Fruit fly (Drosophila melanogaster) whole organism, embryonic: ENCODE data around the gene CG42591.
A peak's percentile ranks its signal among the peaks of the same experiment; 100 is the strongest.

ENCODE experiments used
- CG10147 ChIP-seq: fragments of 200-800 bp; sonication (Bioruptor generic); optimal IDR thresholded peaks from 2 replicates; lab custom pipeline; 2019; ENCODE audit warnings: missing biosample characterization, mild to moderate bottlenecking, missing genetic modification characterization, moderate library complexity
- CG11398 ChIP-seq: fragments of 200-800 bp; sonication (Bioruptor generic); optimal IDR thresholded peaks from 2 replicates; lab custom pipeline; 2016; ENCODE audit warnings: missing biosample characterization, missing genetic modification characterization
- CG11456 ChIP-seq: fragments of 200-800 bp; sonication (Bioruptor generic); IDR thresholded peaks from 3 replicates; pipeline ENCODE4 v1.3.6; 2022; ENCODE audit warnings: missing biosample characterization, missing genetic modification characterization
- CG11560 ChIP-seq: fragments of 200-800 bp; sonication (Bioruptor generic); IDR thresholded peaks from 3 replicates; pipeline ENCODE4 v1.3.6; 2022; ENCODE audit warnings: missing biosample characterization, missing genetic modification characterization
- CG14014 ChIP-seq: fragments of 200-800 bp; sonication (Bioruptor generic); IDR thresholded peaks from 2 replicates; pipeline ENCODE4 v1.3.6; 2022; ENCODE audit warnings: missing biosample characterization, missing genetic modification characterization
- CG14441 ChIP-seq: fragments of 200-800 bp; sonication (Bioruptor generic); IDR thresholded peaks from 2 replicates; pipeline ENCODE4 v1.3.6; 2022; ENCODE audit warnings: missing biosample characterization, missing genetic modification characterization
- CG17829 ChIP-seq: fragments of 200-800 bp; optimal IDR thresholded peaks from 2 replicates; lab custom pipeline; 2019; ENCODE audit warnings: missing biosample characterization, mild to moderate bottlenecking, missing genetic modification characterization, moderate library complexity
- CG1792 ChIP-seq: fragments of 200-800 bp; sonication (Bioruptor generic); optimal IDR thresholded peaks from 2 replicates; lab custom pipeline; 2016; ENCODE audit warnings: missing biosample characterization, missing genetic modification characterization
- CG18262 ChIP-seq: fragments of 200-800 bp; optimal IDR thresholded peaks from 3 replicates; lab custom pipeline; 2019; ENCODE audit warnings: missing biosample characterization, mild to moderate bottlenecking, missing genetic modification characterization, moderate library complexity
- CG2889 ChIP-seq: fragments of 200-800 bp; sonication (Bioruptor generic); IDR thresholded peaks from 3 replicates; pipeline ENCODE4 v1.3.6; 2022; ENCODE audit warnings: missing biosample characterization, missing genetic modification characterization
- CG32772 ChIP-seq: fragments of 200-800 bp; sonication (Bioruptor generic); IDR thresholded peaks from 2 replicates; pipeline ENCODE4 v1.3.6; 2022; ENCODE audit warnings: missing biosample characterization, missing genetic modification characterization
- CG3847 ChIP-seq: fragments of 200-800 bp; sonication (Bioruptor generic); IDR thresholded peaks from 2 replicates; pipeline ENCODE4 v1.3.6; 2022; ENCODE audit warnings: missing biosample characterization, missing genetic modification characterization
- CG4424 ChIP-seq: fragments of 200-800 bp; sonication (Bioruptor generic); optimal IDR thresholded peaks from 3 replicates; lab custom pipeline; 2016; ENCODE audit warnings: missing biosample characterization, missing genetic modification characterization
- CG6654 ChIP-seq: fragments of 200-800 bp; sonication (Bioruptor generic); optimal IDR thresholded peaks from 2 replicates; lab custom pipeline; 2017; ENCODE audit warnings: missing biosample characterization, mild to moderate bottlenecking, missing genetic modification characterization
- CG7987 ChIP-seq: fragments of 200-800 bp; sonication (Bioruptor generic); optimal IDR thresholded peaks from 2 replicates; lab custom pipeline; 2018; ENCODE audit warnings: missing biosample characterization, mild to moderate bottlenecking, missing genetic modification characterization, moderate library complexity
- CG8290 ChIP-seq, 3 experiments: fragments of 200-800 bp; sonication (Bioruptor generic); optimal IDR thresholded peaks; 2 replicates each; lab custom pipeline; 2016 to 2019; ENCODE audit warnings: missing biosample characterization in 3 of 3, missing genetic modification characterization in 3 of 3, mild to moderate bottlenecking in 2 of 3, moderate library complexity in 1 of 3
- CG8924 ChIP-seq: fragments of 200-800 bp; optimal IDR thresholded peaks from 3 replicates; lab custom pipeline; 2019; ENCODE audit warnings: missing biosample characterization, mild to moderate bottlenecking, missing genetic modification characterization, moderate library complexity
- CG8944 ChIP-seq: fragments of 200-800 bp; sonication (Bioruptor generic); optimal IDR thresholded peaks from 3 replicates; lab custom pipeline; 2016; ENCODE audit warnings: missing biosample characterization, missing genetic modification characterization
- Dfd ChIP-seq, 2 experiments: fragments of >200 bp; optimal IDR thresholded peaks; 2 replicates each; lab custom pipeline; 2017; ENCODE audit warnings: missing biosample characterization in 2 of 2, missing genetic modification characterization in 2 of 2
- Dip3 ChIP-seq: fragments of 200-800 bp; sonication (Bioruptor generic); optimal IDR thresholded peaks from 3 replicates; lab custom pipeline; 2016; ENCODE audit warnings: missing biosample characterization, missing genetic modification characterization
- Dref ChIP-seq: fragments of 200-800 bp; sonication (Bioruptor generic); IDR thresholded peaks from 2 replicates; pipeline ENCODE4 v1.3.6; 2022; ENCODE audit warnings: missing biosample characterization, missing genetic modification characterization
- Ets65A ChIP-seq: fragments of 200-800 bp; sonication (Bioruptor generic); peaks from one replicate; lab custom pipeline; 2016; ENCODE audit warnings: missing biosample characterization, missing genetic modification characterization
- Fer2 ChIP-seq: fragments of 200-800 bp; sonication (Bioruptor generic); optimal IDR thresholded peaks from 2 replicates; lab custom pipeline; 2018; ENCODE audit warnings: missing biosample characterization, mild to moderate bottlenecking, missing genetic modification characterization, moderate library complexity
- H15 ChIP-seq: fragments of 200-800 bp; sonication (Bioruptor generic); IDR thresholded peaks from 3 replicates; pipeline ENCODE4 v1.3.6; 2022; ENCODE audit warnings: missing biosample characterization, missing genetic modification characterization
- HLH3B ChIP-seq: fragments of 200-800 bp; sonication (Bioruptor generic); IDR thresholded peaks from 2 replicates; pipeline ENCODE4 v1.3.6; 2022; ENCODE audit warnings: missing biosample characterization, missing genetic modification characterization
- HLHmδ ChIP-seq: fragments of 200-800 bp; sonication (Bioruptor generic); optimal IDR thresholded peaks from 2 replicates; lab custom pipeline; 2018; ENCODE audit warnings: missing biosample characterization, mild to moderate bottlenecking, missing genetic modification characterization, moderate library complexity
- Hey ChIP-seq: fragments of 200-800 bp; sonication (Bioruptor generic); optimal IDR thresholded peaks from 3 replicates; lab custom pipeline; 2018; ENCODE audit warnings: missing biosample characterization, mild to moderate bottlenecking, missing genetic modification characterization
- Nf-YB ChIP-seq: fragments of 200-800 bp; sonication (Bioruptor generic); optimal IDR thresholded peaks from 3 replicates; lab custom pipeline; 2019; ENCODE audit warnings: missing biosample characterization, mild to moderate bottlenecking, missing genetic modification characterization, moderate library complexity
- Opbp ChIP-seq: fragments of 200-800 bp; sonication (Bioruptor generic); IDR thresholded peaks from 3 replicates; pipeline ENCODE4 v1.3.6; 2022; ENCODE audit warnings: missing biosample characterization, missing genetic modification characterization; ENCODE audit not compliant: partially characterized antibody
- Side ChIP-seq: fragments of 200-800 bp; sonication (Bioruptor generic); optimal IDR thresholded peaks from 2 replicates; lab custom pipeline; 2016; ENCODE audit warnings: missing biosample characterization, missing genetic modification characterization
- chif ChIP-seq, 2 experiments: fragments of 200-800 bp; sonication (Bioruptor generic); optimal IDR thresholded peaks; 3 replicates each; lab custom pipeline; 2016; ENCODE audit warnings: missing biosample characterization in 2 of 2, missing genetic modification characterization in 2 of 2
- dati ChIP-seq: fragments of 200-800 bp; sonication (Bioruptor generic); IDR thresholded peaks from 2 replicates; pipeline ENCODE4 v1.3.6; 2022; ENCODE audit warnings: missing biosample characterization, missing genetic modification characterization
- dysf ChIP-seq: fragments of 200-800 bp; sonication (Bioruptor generic); IDR thresholded peaks from 3 replicates; pipeline ENCODE4 v1.3.6; 2022; ENCODE audit warnings: missing biosample characterization, missing genetic modification characterization
- ems ChIP-seq: fragments of 200-800 bp; sonication (Bioruptor generic); optimal IDR thresholded peaks from 3 replicates; lab custom pipeline; 2016; ENCODE audit warnings: missing biosample characterization, missing genetic modification characterization
- grn ChIP-seq: fragments of 200-800 bp; sonication (Bioruptor generic); optimal IDR thresholded peaks from 3 replicates; lab custom pipeline; 2017; ENCODE audit warnings: missing biosample characterization, missing genetic modification characterization
- gsb-n ChIP-seq: fragments of 200-800 bp; sonication (Bioruptor generic); optimal IDR thresholded peaks from 3 replicates; lab custom pipeline; 2018; ENCODE audit warnings: missing biosample characterization, mild to moderate bottlenecking, missing genetic modification characterization
- hth ChIP-seq: fragments of >200 bp; optimal IDR thresholded peaks from 2 replicates; lab custom pipeline; 2017; ENCODE audit warnings: inconsistent platforms
- jing ChIP-seq: fragments of 200-800 bp; sonication (Bioruptor generic); optimal IDR thresholded peaks from 2 replicates; lab custom pipeline; 2018; ENCODE audit warnings: missing biosample characterization, mild to moderate bottlenecking, missing genetic modification characterization
- lmd ChIP-seq: fragments of 200-800 bp; sonication (Bioruptor generic); IDR thresholded peaks from 2 replicates; pipeline ENCODE4 v1.3.6; 2022; ENCODE audit warnings: missing biosample characterization, missing genetic modification characterization
- oc ChIP-seq: fragments of 200-800 bp; sonication (Bioruptor generic); optimal IDR thresholded peaks from 2 replicates; lab custom pipeline; 2018; ENCODE audit warnings: missing biosample characterization, mild to moderate bottlenecking, missing genetic modification characterization, moderate library complexity
- phol ChIP-seq: fragments of 200-800 bp; sonication (Bioruptor generic); optimal IDR thresholded peaks from 3 replicates; lab custom pipeline; 2018; ENCODE audit warnings: missing biosample characterization, mild to moderate bottlenecking, missing genetic modification characterization, moderate library complexity
- pnt ChIP-seq: fragments of 200-800 bp; sonication (Bioruptor generic); optimal IDR thresholded peaks from 3 replicates; lab custom pipeline; 2016; ENCODE audit warnings: missing biosample characterization, missing genetic modification characterization
- prd ChIP-seq, 3 experiments: fragments of >200 bp in 2 of 3; fragments of 200-800 bp in 1 of 3; sonication (Bioruptor generic) in 1 of 3; optimal IDR thresholded peaks in 2 of 3; IDR thresholded peaks in 1 of 3; 2 replicates in 2 of 3; 3 replicates in 1 of 3; pipeline versions ENCODE4 v1.3.6 to Lab custom; 2017 to 2022; ENCODE audit warnings: missing biosample characterization in 1 of 3, missing genetic modification characterization in 1 of 3
- schlank ChIP-seq: fragments of 200-800 bp; sonication (Bioruptor generic); optimal IDR thresholded peaks from 2 replicates; lab custom pipeline; 2018; ENCODE audit warnings: missing biosample characterization, mild to moderate bottlenecking, missing genetic modification characterization
- sim ChIP-seq: fragments of 200-800 bp; sonication (Bioruptor generic); IDR thresholded peaks from 2 replicates; pipeline ENCODE4 v1.3.6; 2022; ENCODE audit warnings: missing biosample characterization, missing genetic modification characterization
- so ChIP-seq: fragments of 200-800 bp; sonication (Bioruptor generic); IDR thresholded peaks from 3 replicates; pipeline ENCODE4 v1.3.6; 2022; ENCODE audit warnings: missing biosample characterization, missing genetic modification characterization
- sqz ChIP-seq: fragments of 200-800 bp; sonication (Bioruptor generic); optimal IDR thresholded peaks from 3 replicates; lab custom pipeline; 2018; ENCODE audit warnings: missing biosample characterization, mild to moderate bottlenecking, missing genetic modification characterization
- sr ChIP-seq: fragments of 200-800 bp; sonication (Bioruptor generic); IDR thresholded peaks from 3 replicates; pipeline ENCODE4 v1.3.6; 2022; ENCODE audit warnings: missing biosample characterization, missing genetic modification characterization
- ssp ChIP-seq: fragments of 200-800 bp; sonication (Bioruptor generic); IDR thresholded peaks from 2 replicates; pipeline ENCODE4 v1.3.6; 2022; ENCODE audit warnings: missing biosample characterization, missing genetic modification characterization

Gene CG42591

dm6 chr3L:8063214-8064156 is 6.3 kb downstream of the CG42591 start, which contains the start of gene Sarm (continued):
- TF ChIP-seq schlank (tag; lab: Kevin White, UChicago) (no peak), ems (GFP tag; lab: Kevin White, UChicago) (no peak), prd (optimal IDR thresholded peaks at IDR 0.05; lab: Kevin White, UChicago) (no peak), prd (GFP tag; IDR thresholded peaks at IDR 0.05; lab: Robert Waterston, UW) (peak; percentile 23; the same call in 1 of the 3 replicates), Ets65A (no peak), Opbp (GFP tag; lab: Robert Waterston, UW) (0 out of 3 replicates have a peak, but pooled peaks have one; percentile 45), CG8290 (GFP tag; optimal IDR thresholded peaks at IDR 0.05; lab: Kevin White, UChicago) (peak; percentile 17), CG8290 (tag; optimal IDR thresholded peaks at IDR 0.05; lab: Kevin White, UChicago) (peak in 1 of 2 experiments; percentile 62), CG14441 (GFP tag; lab: Robert Waterston, UW) (no peak), Nf-YB (peak; percentile 45), dati (no peak), HLHmδ (GFP tag; lab: Kevin White, UChicago) (no peak), CG11398 (no peak), CG1792 (GFP tag; lab: Kevin White, UChicago) (no peak), oc (tag; lab: Kevin White, UChicago) (peak; percentile 77), CG4424 (GFP tag; lab: Kevin White, UChicago) (peak; percentile 23), phol (tag; lab: Kevin White, UChicago) (peak; percentile 67), lmd (GFP tag; lab: Robert Waterston, UW) (peak; percentile 27; the same call in 1 of the 2 replicates), jing (GFP tag; lab: Kevin White, UChicago) (no peak), hth (lab: Kevin White, UChicago) (no peak), CG14014 (GFP tag; lab: Robert Waterston, UW) (no peak), CG3847 (GFP tag; lab: Robert Waterston, UW) (no peak), pnt (GFP tag; lab: Kevin White, UChicago) (no peak), H15 (GFP tag; lab: Robert Waterston, UW) (0 out of 3 replicates have a peak, but pooled peaks have one; percentile 15), CG11456 (GFP tag; lab: Robert Waterston, UW) (no peak), HLH3B (GFP tag; lab: Robert Waterston, UW) (no peak; the same call in 1 of the 2 replicates), Dip3 (GFP tag; lab: Kevin White, UChicago) (no peak), CG32772 (GFP tag; lab: Robert Waterston, UW) (no peak), so (GFP tag; lab: Robert Waterston, UW) (no peak), CG18262 (tag; lab: Kevin White, UChicago) (peak; percentile 54), CG11560 (tag; lab: Robert Waterston, UW) (no peak), Dref (GFP tag; lab: Robert Waterston, UW) (no peak), CG7987 (GFP tag; lab: Kevin White, UChicago) (peak; percentile 43), ssp (GFP tag; lab: Robert Waterston, UW) (no peak), CG8924 (tag; lab: Kevin White, UChicago) (peak; percentile 58), CG8944 (no peak), sr (peak; percentile 72), chif (GFP tag; optimal IDR thresholded peaks at IDR 0.05; lab: Kevin White, UChicago) (no peak), Hey (tag; lab: Kevin White, UChicago) (no peak), sim (no peak), CG2889 (GFP tag; lab: Robert Waterston, UW) (no peak), CG10147 (GFP tag; lab: Kevin White, UChicago) (peak; percentile 55), grn (no peak), dysf (GFP tag; lab: Robert Waterston, UW) (peak; percentile 53; the same call in 1 of the 3 replicates), CG6654 (GFP tag; lab: Kevin White, UChicago) (no peak), CG17829 (tag; lab: Kevin White, UChicago) (peak; percentile 5), Fer2 (no peak), gsb-n (tag; lab: Kevin White, UChicago) (no peak), Side (GFP tag; lab: Kevin White, UChicago) (no peak), sqz (GFP tag; lab: Kevin White, UChicago) (no peak), Dfd (GFP tag; optimal IDR thresholded peaks at IDR 0.05; lab: Kevin White, UChicago) (no peak)
